Worm (Caenorhabditis elegans): ENCODE data around the gene F13C5.5.

The F13C5.5 gene

ce11 chrX:593245-593733 is 15.0 kb downstream of the F13C5.5 start:
- TF ChIP-seq unc-62 (GFP tag; optimal IDR thresholded peaks at IDR 0.05) (peak; percentile 69), lsy-2 (tag; optimal IDR thresholded peaks at IDR 0.05) (peak; percentile 27), bed-3 (GFP tag; optimal IDR thresholded peaks at IDR 0.05) (no peak), sem-2 (GFP tag; optimal IDR thresholded peaks at IDR 0.05) (peak; percentile 2), unc-120 (tag; optimal IDR thresholded peaks at IDR 0.05; ENCODE audit: poor library complexity, severe bottlenecking) (peak; percentile 96), elt-1 (tag; optimal IDR thresholded peaks at IDR 0.05; ENCODE audit: borderline replicate concordance, insufficient read depth) (peak; percentile 63), mls-2 (tag; optimal IDR thresholded peaks at IDR 0.05) (peak; percentile 71), ces-1 (GFP tag; optimal IDR thresholded peaks at IDR 0.05) (peak; percentile 54), ztf-11 (tag; optimal IDR thresholded peaks at IDR 0.05) (peak; percentile 84), pha-4 (tag; optimal IDR thresholded peaks at IDR 0.05) (peak; percentile 85), hlh-1 (tag; optimal IDR thresholded peaks at IDR 0.05) (peak; percentile 79), snpc-4 (tag; optimal IDR thresholded peaks at IDR 0.05) (no peak), ceh-39 (tag; optimal IDR thresholded peaks at IDR 0.05) (no peak), nhr-28 (tag; optimal IDR thresholded peaks at IDR 0.05) (no peak), ceh-83 (GFP tag; optimal IDR thresholded peaks at IDR 0.05) (no peak), drap-1 (GFP tag; optimal IDR thresholded peaks at IDR 0.05) (peak; percentile 59), cnd-1 (tag; optimal IDR thresholded peaks at IDR 0.05) (peak; percentile 89), unc-39 (tag; optimal IDR thresholded peaks at IDR 0.05) (no peak), flh-1 (GFP tag; optimal IDR thresholded peaks at IDR 0.05) (no peak), tbx-8 (GFP tag; optimal IDR thresholded peaks at IDR 0.05) (peak; percentile 17), nhr-2 (tag; optimal IDR thresholded peaks at IDR 0.05) (peak; percentile 71), M03D4.4 (tag; optimal IDR thresholded peaks at IDR 0.05) (peak; percentile 58), nhr-237 (tag; optimal IDR thresholded peaks at IDR 0.05) (peak; percentile 62), sptf-1 (tag; optimal IDR thresholded peaks at IDR 0.05) (peak; percentile 76), ham-2 (GFP tag; optimal IDR thresholded peaks at IDR 0.05) (peak; percentile 83), lin-13 (tag; optimal IDR thresholded peaks at IDR 0.05) (peak; percentile 81), ceh-43 (GFP tag; optimal IDR thresholded peaks at IDR 0.05) (peak; percentile 69), mep-1 (tag; optimal IDR thresholded peaks at IDR 0.05) (peak; percentile 56)

ce11 chrX:591056-591455 is 17.2 kb downstream of the F13C5.5 start:
- TF ChIP-seq bed-3 (GFP tag; optimal IDR thresholded peaks at IDR 0.05) (no peak), nhr-76 (tag; optimal IDR thresholded peaks at IDR 0.05) (no peak), unc-39 (tag; optimal IDR thresholded peaks at IDR 0.05) (no peak), ztf-11 (tag; optimal IDR thresholded peaks at IDR 0.05) (no peak), ceh-39 (tag; optimal IDR thresholded peaks at IDR 0.05) (no peak), mls-2 (tag; optimal IDR thresholded peaks at IDR 0.05) (no peak), nhr-28 (tag; optimal IDR thresholded peaks at IDR 0.05) (no peak), hlh-1 (tag; optimal IDR thresholded peaks at IDR 0.05) (no peak), cnd-1 (tag; optimal IDR thresholded peaks at IDR 0.05) (no peak)

ce11 chrX:587798-588197 is 20.5 kb downstream of the F13C5.5 start, which contains the start of gene mrp-1:
mrp-1 (minus strand) TSS chrX:587898.
- no peak for TF ChIP-seq ztf-11 (tag; optimal IDR thresholded peaks at IDR 0.05)
- no peak for TF ChIP-seq nhr-28 (tag; optimal IDR thresholded peaks at IDR 0.05)
- TF ChIP-seq ceh-43 (GFP tag; optimal IDR thresholded peaks at IDR 0.05) = no peak
- no peak for TF ChIP-seq elt-1 (tag; optimal IDR thresholded peaks at IDR 0.05; ENCODE audit: borderline replicate concordance, insufficient read depth)
- no peak for TF ChIP-seq zip-8 (tag; optimal IDR thresholded peaks at IDR 0.05)
- TF ChIP-seq ham-2 (GFP tag; optimal IDR thresholded peaks at IDR 0.05) = no peak
- no peak for TF ChIP-seq sptf-1 (tag; optimal IDR thresholded peaks at IDR 0.05)
- no peak for TF ChIP-seq snpc-4 (tag; optimal IDR thresholded peaks at IDR 0.05)
- TF ChIP-seq M03D4.4 (tag; optimal IDR thresholded peaks at IDR 0.05) = no peak
- no peak for TF ChIP-seq tbx-8 (GFP tag; optimal IDR thresholded peaks at IDR 0.05)
- no peak for TF ChIP-seq cnd-1 (tag; optimal IDR thresholded peaks at IDR 0.05)
- no peak for TF ChIP-seq elt-3 (tag; optimal IDR thresholded peaks at IDR 0.05)
- TF ChIP-seq blmp-1 (tag; optimal IDR thresholded peaks at IDR 0.05) = no peak
- no peak for TF ChIP-seq nhr-12 (tag; optimal IDR thresholded peaks at IDR 0.05)

ce11 chrX:585598-586217 is 22.6 kb downstream of the F13C5.5 start:
- TF ChIP-seq elt-1 (tag; optimal IDR thresholded peaks at IDR 0.05; ENCODE audit: borderline replicate concordance, insufficient read depth) (peak; percentile 65), ceh-83 (GFP tag; optimal IDR thresholded peaks at IDR 0.05) (no peak)

Measured in whole organism, mixed stage, embryonic.